Fruit fly (Drosophila melanogaster) whole organism, embryonic: ENCODE measurements around the gene spel1.

Experiments
- Atf6 ChIP-seq: fragments of 200-800 bp; sonication (Bioruptor generic); IDR thresholded peaks from 2 replicates; pipeline ENCODE4 v1.3.6; 2022; ENCODE audit warnings: missing biosample characterization, missing genetic modification characterization
- CG10267 ChIP-seq: fragments of 200-800 bp; sonication (Bioruptor generic); optimal IDR thresholded peaks from 2 replicates; lab custom pipeline; 2018; ENCODE audit warnings: missing biosample characterization, mild to moderate bottlenecking, missing genetic modification characterization, moderate library complexity
- CG10979 ChIP-seq: fragments of 200-800 bp; sonication (Bioruptor generic); optimal IDR thresholded peaks from 2 replicates; lab custom pipeline; 2018; ENCODE audit warnings: missing biosample characterization, mild to moderate bottlenecking, missing genetic modification characterization, moderate library complexity
- CG12236 ChIP-seq: fragments of 200-800 bp; sonication (Bioruptor generic); optimal IDR thresholded peaks from 2 replicates; lab custom pipeline; 2016; ENCODE audit warnings: missing biosample characterization, missing genetic modification characterization
- CG12744 ChIP-seq: fragments of 200-800 bp; sonication (Bioruptor generic); optimal IDR thresholded peaks from 2 replicates; lab custom pipeline; 2016; ENCODE audit warnings: missing biosample characterization, missing genetic modification characterization
- CG12769 ChIP-seq: fragments of 200-800 bp; sonication (Bioruptor generic); optimal IDR thresholded peaks from 2 replicates; lab custom pipeline; 2019; ENCODE audit warnings: missing biosample characterization, mild to moderate bottlenecking, missing genetic modification characterization, moderate library complexity
- CG18764 ChIP-seq: fragments of 200-800 bp; sonication (Bioruptor generic); optimal IDR thresholded peaks from 3 replicates; lab custom pipeline; 2016; ENCODE audit warnings: missing biosample characterization, missing genetic modification characterization
- CG2678 ChIP-seq: fragments of 200-800 bp; sonication (Bioruptor generic); optimal IDR thresholded peaks from 3 replicates; lab custom pipeline; 2019; ENCODE audit warnings: missing biosample characterization, mild to moderate bottlenecking, missing genetic modification characterization, moderate library complexity
- CG30020 ChIP-seq: fragments of 200-800 bp; optimal IDR thresholded peaks from 2 replicates; lab custom pipeline; 2019; ENCODE audit warnings: missing biosample characterization, mild to moderate bottlenecking, missing genetic modification characterization, moderate library complexity
- CG6813 ChIP-seq: fragments of 200-800 bp; sonication (Bioruptor generic); optimal IDR thresholded peaks from 2 replicates; lab custom pipeline; 2017; ENCODE audit warnings: missing biosample characterization, missing genetic modification characterization, mild to moderate bottlenecking, moderate library complexity, missing genetic modification reagents
- CG7987 ChIP-seq: fragments of 200-800 bp; sonication (Bioruptor generic); optimal IDR thresholded peaks from 2 replicates; lab custom pipeline; 2018; ENCODE audit warnings: missing biosample characterization, mild to moderate bottlenecking, missing genetic modification characterization, moderate library complexity
- CG8281 ChIP-seq: fragments of 200-800 bp; sonication (Bioruptor generic); optimal IDR thresholded peaks from 2 replicates; lab custom pipeline; 2018; ENCODE audit warnings: missing biosample characterization, mild to moderate bottlenecking, missing genetic modification characterization, moderate library complexity
- Camta ChIP-seq: fragments of 200-800 bp; sonication (Bioruptor generic); optimal IDR thresholded peaks from 2 replicates; lab custom pipeline; 2016; ENCODE audit warnings: missing biosample characterization, missing genetic modification characterization
- Dip2 ChIP-seq: fragments of 200-800 bp; sonication (Bioruptor generic); IDR thresholded peaks from 2 replicates; pipeline ENCODE4 v1.3.6; 2022; ENCODE audit warnings: missing biosample characterization, missing genetic modification characterization
- E2f1 ChIP-seq: fragments of 200-800 bp; sonication (Bioruptor generic); IDR thresholded peaks from 2 replicates; pipeline ENCODE4 v1.3.6; 2022; ENCODE audit warnings: missing biosample characterization, missing genetic modification characterization
- Fer1 ChIP-seq: fragments of 200-800 bp; sonication (Bioruptor generic); optimal IDR thresholded peaks from 2 replicates; lab custom pipeline; 2017; ENCODE audit warnings: missing biosample characterization, mild to moderate bottlenecking, missing genetic modification characterization
- HLH54F ChIP-seq: fragments of 200-800 bp; sonication (Bioruptor generic); optimal IDR thresholded peaks from 3 replicates; lab custom pipeline; 2016; ENCODE audit warnings: missing biosample characterization, missing genetic modification characterization
- Kr ChIP-seq: fragments of 200-800 bp; sonication (Bioruptor generic); optimal IDR thresholded peaks from 2 replicates; lab custom pipeline; 2017; ENCODE audit warnings: missing biosample characterization, mild to moderate bottlenecking, missing genetic modification characterization
- NC2β ChIP-seq: fragments of 200-800 bp; sonication (Bioruptor generic); optimal IDR thresholded peaks from 2 replicates; lab custom pipeline; 2016; ENCODE audit warnings: missing biosample characterization, missing genetic modification characterization
- Neu2 ChIP-seq: fragments of 200-800 bp; sonication (Bioruptor generic); optimal IDR thresholded peaks from 3 replicates; lab custom pipeline; 2016; ENCODE audit warnings: missing biosample characterization, missing genetic modification characterization, borderline replicate concordance
- Pdp1 ChIP-seq, 2 experiments: fragments of 200-800 bp; sonication (Bioruptor generic); optimal IDR thresholded peaks; 3 replicates each; lab custom pipeline; 2016; ENCODE audit warnings: missing biosample characterization in 2 of 2, missing genetic modification characterization in 2 of 2, mild to moderate bottlenecking in 1 of 2, moderate library complexity in 1 of 2
- TFAM ChIP-seq: fragments of 200-800 bp; sonication (Bioruptor generic); optimal IDR thresholded peaks from 2 replicates; lab custom pipeline; 2017; ENCODE audit warnings: missing biosample characterization, missing genetic modification characterization, inconsistent platforms
- al ChIP-seq: fragments of 200-800 bp; sonication (Bioruptor generic); IDR thresholded peaks from 2 replicates; pipeline ENCODE4 v1.3.6; 2022; ENCODE audit warnings: missing biosample characterization, missing genetic modification characterization
- bigmax ChIP-seq: fragments of 200-800 bp; sonication (Bioruptor generic); optimal IDR thresholded peaks from 2 replicates; lab custom pipeline; 2018; ENCODE audit warnings: missing biosample characterization, mild to moderate bottlenecking, missing genetic modification characterization
- chn ChIP-seq: fragments of 200-800 bp; sonication (Bioruptor generic); optimal IDR thresholded peaks from 2 replicates; lab custom pipeline; 2016; ENCODE audit warnings: missing biosample characterization, missing genetic modification characterization
- dati ChIP-seq: fragments of 200-800 bp; sonication (Bioruptor generic); IDR thresholded peaks from 2 replicates; pipeline ENCODE4 v1.3.6; 2022; ENCODE audit warnings: missing biosample characterization, missing genetic modification characterization
- en ChIP-seq: fragments of 200-800 bp; sonication (Bioruptor generic); optimal IDR thresholded peaks from 2 replicates; lab custom pipeline; 2016; ENCODE audit warnings: missing biosample characterization, missing genetic modification characterization
- esg ChIP-seq: fragments of 200-800 bp; sonication (Bioruptor generic); conservative IDR thresholded peaks from 2 replicates; pipeline ENCODE4 v1.3.6; 2022; ENCODE audit warnings: missing biosample characterization, missing genetic modification characterization
- gfzf ChIP-seq: fragments of 200-800 bp; sonication (Bioruptor generic); optimal IDR thresholded peaks from 2 replicates; lab custom pipeline; 2016; ENCODE audit warnings: missing biosample characterization, mild to moderate bottlenecking, missing genetic modification characterization, moderate library complexity
- grau ChIP-seq: fragments of 200-800 bp; optimal IDR thresholded peaks from 3 replicates; lab custom pipeline; 2019; ENCODE audit warnings: missing biosample characterization, mild to moderate bottlenecking, missing genetic modification characterization, moderate library complexity
- grn ChIP-seq: fragments of 200-800 bp; sonication (Bioruptor generic); optimal IDR thresholded peaks from 3 replicates; lab custom pipeline; 2017; ENCODE audit warnings: missing biosample characterization, missing genetic modification characterization
- gsb ChIP-seq: fragments of 200-800 bp; sonication (Bioruptor generic); IDR thresholded peaks from 2 replicates; pipeline ENCODE4 v1.3.6; 2022; ENCODE audit warnings: missing biosample characterization, missing genetic modification characterization
- hbn ChIP-seq: fragments of 200-800 bp; sonication (Bioruptor generic); IDR thresholded peaks from 2 replicates; pipeline ENCODE4 v1.3.6; 2022; ENCODE audit warnings: missing biosample characterization, missing genetic modification characterization; ENCODE audit not compliant: partially characterized antibody
- kah ChIP-seq: fragments of 200-800 bp; sonication (Bioruptor generic); optimal IDR thresholded peaks from 2 replicates; lab custom pipeline; 2018; ENCODE audit warnings: missing biosample characterization, mild to moderate bottlenecking, missing genetic modification characterization
- ken ChIP-seq: fragments of 200-800 bp; sonication (Bioruptor generic); IDR thresholded peaks from 3 replicates; pipeline ENCODE4 v1.3.6; 2022; ENCODE audit warnings: missing biosample characterization, missing genetic modification characterization
- lbe ChIP-seq: fragments of 200-800 bp; sonication (Bioruptor generic); optimal IDR thresholded peaks from 2 replicates; lab custom pipeline; 2016; ENCODE audit warnings: missing biosample characterization, mild to moderate bottlenecking, missing genetic modification characterization
- odd ChIP-seq: fragments of 200-800 bp; sonication (Bioruptor generic); optimal IDR thresholded peaks from 2 replicates; lab custom pipeline; 2017; ENCODE audit warnings: missing biosample characterization, mild to moderate bottlenecking, missing genetic modification characterization
- p53 ChIP-seq: fragments of 200-800 bp; sonication (Bioruptor generic); optimal IDR thresholded peaks from 2 replicates; lab custom pipeline; 2016; ENCODE audit warnings: missing biosample characterization, missing genetic modification characterization
- prd ChIP-seq, 3 experiments: fragments of >200 bp in 2 of 3; fragments of 200-800 bp in 1 of 3; sonication (Bioruptor generic) in 1 of 3; optimal IDR thresholded peaks in 2 of 3; IDR thresholded peaks in 1 of 3; 2 replicates in 2 of 3; 3 replicates in 1 of 3; pipeline versions ENCODE4 v1.3.6 to Lab custom; 2017 to 2022; ENCODE audit warnings: missing biosample characterization in 1 of 3, missing genetic modification characterization in 1 of 3
- psq ChIP-seq: fragments of 200-800 bp; sonication (Bioruptor generic); optimal IDR thresholded peaks from 2 replicates; lab custom pipeline; 2017; ENCODE audit warnings: missing biosample characterization, missing genetic modification characterization
- sens-2 ChIP-seq: fragments of 200-800 bp; sonication (Bioruptor generic); IDR thresholded peaks from 2 replicates; pipeline ENCODE4 v1.3.6; 2022; ENCODE audit warnings: missing biosample characterization, missing genetic modification characterization
- sob ChIP-seq: fragments of 200-800 bp; sonication (Bioruptor generic); IDR thresholded peaks from 2 replicates; pipeline ENCODE4 v1.3.6; 2022; ENCODE audit warnings: missing biosample characterization, missing genetic modification characterization
- sqz ChIP-seq: fragments of 200-800 bp; sonication (Bioruptor generic); optimal IDR thresholded peaks from 3 replicates; lab custom pipeline; 2018; ENCODE audit warnings: missing biosample characterization, mild to moderate bottlenecking, missing genetic modification characterization
- ssp ChIP-seq: fragments of 200-800 bp; sonication (Bioruptor generic); IDR thresholded peaks from 2 replicates; pipeline ENCODE4 v1.3.6; 2022; ENCODE audit warnings: missing biosample characterization, missing genetic modification characterization
- stc ChIP-seq: fragments of 200-800 bp; sonication (Bioruptor generic); IDR thresholded peaks from 2 replicates; pipeline ENCODE4 v1.3.6; 2022; ENCODE audit warnings: missing biosample characterization, missing genetic modification characterization
- tup ChIP-seq: fragments of 200-800 bp; sonication (Bioruptor generic); optimal IDR thresholded peaks from 2 replicates; lab custom pipeline; 2016; ENCODE audit warnings: missing biosample characterization, mild to moderate bottlenecking, missing genetic modification characterization, moderate library complexity
- unc-4 ChIP-seq: fragments of 200-800 bp; sonication (Bioruptor generic); IDR thresholded peaks from 2 replicates; pipeline ENCODE4 v1.3.6; 2022; ENCODE audit warnings: missing biosample characterization, missing genetic modification characterization; ENCODE audit not compliant: partially characterized antibody
- wor ChIP-seq: fragments of 200-800 bp; sonication (Bioruptor generic); IDR thresholded peaks from 2 replicates; pipeline ENCODE4 v1.3.6; 2022; ENCODE audit warnings: missing biosample characterization, missing genetic modification characterization

spel1 gene

dm6 chr2L:14355033-14355851, 6.6 kb upstream of the spel1 start, which contains the start of gene Rab14 (continued):
- TF ChIP-seq unc-4 (GFP tag; lab: Robert Waterston, UW) (peak; percentile 86), p53 (GFP tag; lab: Kevin White, UChicago) (peak; percentile 32), sens-2 (GFP tag; lab: Robert Waterston, UW) (peak; percentile 71), Pdp1 (GFP tag; optimal IDR thresholded peaks at IDR 0.05; lab: Kevin White, UChicago) (peak; percentile 47 to 78), Kr (GFP tag; lab: Kevin White, UChicago) (peak; percentile 35), CG18764 (GFP tag; lab: Kevin White, UChicago) (peak; percentile 54), bigmax (GFP tag; lab: Kevin White, UChicago) (no peak), sob (GFP tag; lab: Robert Waterston, UW) (peak; percentile 78), CG7987 (GFP tag; lab: Kevin White, UChicago) (peak; percentile 80), CG30020 (tag; lab: Kevin White, UChicago) (no peak), odd (GFP tag; lab: Kevin White, UChicago) (peak; percentile 82), HLH54F (GFP tag; lab: Kevin White, UChicago) (peak; percentile 65), kah (GFP tag; lab: Kevin White, UChicago) (peak; percentile 52), E2f1 (GFP tag; lab: Robert Waterston, UW) (peak; percentile 75), CG12769 (peak; percentile 76), CG6813 (GFP tag; lab: Kevin White, UChicago) (peak; percentile 78), ssp (GFP tag; lab: Robert Waterston, UW) (peak; percentile 24; the same call in 1 of the 2 replicates), gfzf (GFP tag; lab: Kevin White, UChicago) (peak; percentile 90), ken (GFP tag; lab: Robert Waterston, UW) (peak; percentile 69), CG10267 (peak; percentile 37), CG10979 (tag; lab: Kevin White, UChicago) (peak; percentile 73), Fer1 (GFP tag; lab: Kevin White, UChicago) (peak; percentile 82), CG8281 (peak; percentile 46), chn (GFP tag; lab: Kevin White, UChicago) (peak; percentile 80), CG12236 (peak; percentile 54), hbn (GFP tag; lab: Robert Waterston, UW) (peak; percentile 77), gsb (GFP tag; lab: Robert Waterston, UW) (peak; percentile 63), al (GFP tag; lab: Robert Waterston, UW) (peak; percentile 69), NC2β (GFP tag; lab: Kevin White, UChicago) (peak; percentile 44), lbe (GFP tag; lab: Kevin White, UChicago) (peak; percentile 81), psq (GFP tag; lab: Kevin White, UChicago) (peak; percentile 22), grau (peak; percentile 84), Neu2 (GFP tag; lab: Kevin White, UChicago) (peak; percentile 52), TFAM (GFP tag; lab: Kevin White, UChicago) (peak; percentile 25), dati (GFP tag; lab: Robert Waterston, UW) (peak; percentile 18; the same call in 1 of the 2 replicates), wor (GFP tag; lab: Robert Waterston, UW) (peak; percentile 66), en (GFP tag; lab: Kevin White, UChicago) (peak; percentile 59), stc (GFP tag; lab: Robert Waterston, UW) (peak; percentile 83; the same call in 1 of the 2 replicates), sqz (GFP tag; lab: Kevin White, UChicago) (peak; percentile 64), Atf6 (peak; percentile 87), Camta (no peak), CG12744 (GFP tag; lab: Kevin White, UChicago) (peak; percentile 54), grn (GFP tag; lab: Kevin White, UChicago) (peak; percentile 73), Dip2 (no peak), CG2678 (tag; lab: Kevin White, UChicago) (peak; percentile 84), esg (GFP tag; lab: Robert Waterston, UW) (peak; percentile 74), tup (GFP tag; lab: Kevin White, UChicago) (peak; percentile 68), prd (optimal IDR thresholded peaks at IDR 0.05; lab: Kevin White, UChicago) (no peak), prd (GFP tag; IDR thresholded peaks at IDR 0.05; lab: Robert Waterston, UW) (peak; percentile 82)
